Worm (Caenorhabditis elegans) whole organism, L4 larva: ENCODE results near the gene mec-7.

ENCODE experiments used
- F37D6.2 ChIP-seq: sonication (generic microtip); optimal IDR thresholded peaks from 2 replicates; lab custom pipeline; 2016; ENCODE audit warnings: mild to moderate bottlenecking, missing genetic modification characterization, missing compliant biosample characterization
- F49E8.2 ChIP-seq: sonication (generic microtip); optimal IDR thresholded peaks from 2 replicates; lab custom pipeline; 2016; ENCODE audit warnings: missing compliant biosample characterization, mild to moderate bottlenecking, missing genetic modification characterization, borderline replicate concordance
- Y105C5A.15 ChIP-seq: fragments of 200-800 bp; sonication (Bioruptor generic); IDR thresholded peaks from 2 replicates; pipeline ENCODE4 v1.3.6; 2022; ENCODE audit warnings: missing genetic modification characterization, missing compliant biosample characterization
- Y5F2A.4 ChIP-seq: fragments of 200-800 bp; sonication (Bioruptor generic); optimal IDR thresholded peaks from 2 replicates; lab custom pipeline; 2018; ENCODE audit warnings: mild to moderate bottlenecking, missing genetic modification characterization, missing compliant biosample characterization
- aha-1 ChIP-seq: fragments of 150-350 bp; peaks from one replicate; lab custom pipeline; 2014; ENCODE audit warnings: missing biosample characterization, missing genetic modification characterization
- ama-1 ChIP-seq: fragments of 150-350 bp; optimal IDR thresholded peaks from 2 replicates; lab custom pipeline; 2014; ENCODE audit warnings: inconsistent platforms, mixed read lengths
- ceh-32 ChIP-seq: sonication (generic microtip); optimal IDR thresholded peaks from 2 replicates; lab custom pipeline; 2016; ENCODE audit warnings: mild to moderate bottlenecking, missing genetic modification characterization, missing compliant biosample characterization; ENCODE audit not compliant: poor library complexity
- ceh-62 ChIP-seq: sonication (generic microtip); optimal IDR thresholded peaks from 2 replicates; lab custom pipeline; 2017; ENCODE audit warnings: missing biosample characterization, missing genetic modification characterization
- daf-12 ChIP-seq: fragments of 150-350 bp; optimal IDR thresholded peaks from 2 replicates; lab custom pipeline; 2014; ENCODE audit warnings: missing biosample characterization, missing genetic modification reagents, missing genetic modification characterization
- daf-8 ChIP-seq: fragments of 200-800 bp; sonication (Bioruptor generic); IDR thresholded peaks from 2 replicates; pipeline ENCODE4 v1.3.6; 2022; ENCODE audit warnings: missing genetic modification characterization, missing compliant biosample characterization
- dmd-8 ChIP-seq: fragments of 200-800 bp; sonication (Bioruptor generic); IDR thresholded peaks from 2 replicates; pipeline ENCODE4 v1.3.6; 2022; ENCODE audit warnings: missing genetic modification characterization, missing compliant biosample characterization
- dmd-9 ChIP-seq: fragments of 200-800 bp; sonication (Bioruptor generic); IDR thresholded peaks from 2 replicates; pipeline ENCODE4 v1.3.6; 2022; ENCODE audit warnings: missing genetic modification reagents, missing genetic modification characterization, missing compliant biosample characterization
- duxl-1 ChIP-seq: sonication (generic microtip); optimal IDR thresholded peaks from 2 replicates; lab custom pipeline; 2016; ENCODE audit warnings: mild to moderate bottlenecking, missing genetic modification characterization, moderate library complexity, missing compliant biosample characterization; ENCODE audit not compliant: poor library complexity
- egl-27 ChIP-seq: sonication (generic microtip); optimal IDR thresholded peaks from 3 replicates; lab custom pipeline; 2017; ENCODE audit warnings: missing biosample characterization, missing genetic modification reagents, missing genetic modification characterization
- egl-43 ChIP-seq: fragments of 200-800 bp; sonication (Bioruptor generic); IDR thresholded peaks from 2 replicates; pipeline ENCODE4 v1.3.6; 2022; ENCODE audit warnings: missing genetic modification reagents, missing genetic modification characterization, missing compliant biosample characterization
- gei-8 ChIP-seq: fragments of 200-800 bp; sonication (Bioruptor generic); optimal IDR thresholded peaks from 2 replicates; lab custom pipeline; 2018; ENCODE audit warnings: mild to moderate bottlenecking, missing genetic modification characterization, missing compliant biosample characterization
- hif-1 ChIP-seq, 2 experiments: sonication (generic microtip); optimal IDR thresholded peaks; 2 replicates each; lab custom pipeline; 2016 to 2017; ENCODE audit warnings: missing compliant biosample characterization in 2 of 2, missing genetic modification characterization in 2 of 2, missing genetic modification reagents in 2 of 2, missing genotype in 2 of 2, mild to moderate bottlenecking in 1 of 2
- jun-1 ChIP-seq: fragments of 150-350 bp; optimal IDR thresholded peaks from 2 replicates; lab custom pipeline; 2014; ENCODE audit warnings: missing biosample characterization, missing genetic modification reagents, missing genetic modification characterization
- lim-7 ChIP-seq: fragments of 200-800 bp; sonication (Bioruptor generic); IDR thresholded peaks from 2 replicates; pipeline ENCODE4 v1.3.6; 2022; ENCODE audit warnings: missing genetic modification characterization, missing compliant biosample characterization
- lin-15B ChIP-seq: fragments of 150-350 bp; sonication (generic microtip); optimal IDR thresholded peaks from 3 replicates; lab custom pipeline; 2014; ENCODE audit warnings: missing biosample characterization, missing genetic modification characterization
- lin-29 ChIP-seq: fragments of 200-800 bp; sonication (Bioruptor generic); IDR thresholded peaks from 2 replicates; pipeline ENCODE4 v1.3.6; 2022; ENCODE audit warnings: missing genetic modification reagents, missing genetic modification characterization, missing compliant biosample characterization
- lin-38 ChIP-seq: fragments of 200-800 bp; sonication (Bioruptor generic); IDR thresholded peaks from 2 replicates; pipeline ENCODE4 v1.3.6; 2022; ENCODE audit warnings: missing genetic modification reagents, missing genetic modification characterization, missing compliant biosample characterization
- lsy-2 ChIP-seq, 2 experiments: fragments of 150-350 bp in 1 of 2; sonication (generic microtip) in 1 of 2; optimal IDR thresholded peaks; 2 replicates each; lab custom pipeline; 2014 to 2017; ENCODE audit warnings: missing biosample characterization in 2 of 2, missing genetic modification characterization in 2 of 2
- mdl-1 ChIP-seq, 2 experiments: fragments of 150-350 bp in 1 of 2; sonication (generic microtip) in 1 of 2; optimal IDR thresholded peaks; 2 replicates each; lab custom pipeline; 2014 to 2017; ENCODE audit warnings: missing biosample characterization in 2 of 2, missing genetic modification characterization in 2 of 2
- mep-1 ChIP-seq: fragments of 150-350 bp; sonication (generic microtip); optimal IDR thresholded peaks from 3 replicates; lab custom pipeline; 2014; ENCODE audit warnings: missing biosample characterization, missing genetic modification characterization
- nhr-102 ChIP-seq: sonication (generic microtip); optimal IDR thresholded peaks from 2 replicates; lab custom pipeline; 2016; ENCODE audit warnings: mild to moderate bottlenecking, missing genetic modification characterization, moderate library complexity, missing compliant biosample characterization
- nhr-237 ChIP-seq: sonication (generic microtip); optimal IDR thresholded peaks from 2 replicates; lab custom pipeline; 2017; ENCODE audit warnings: missing biosample characterization, missing genetic modification characterization
- nhr-25 ChIP-seq: sonication (generic microtip); optimal IDR thresholded peaks from 2 replicates; lab custom pipeline; 2017; ENCODE audit warnings: missing genetic modification characterization, mild to moderate bottlenecking, missing compliant biosample characterization, antibody characterized with exemption, moderate library complexity, borderline replicate concordance; ENCODE audit not compliant: insufficient read depth
- nhr-6 ChIP-seq: fragments of 150-350 bp; optimal IDR thresholded peaks from 2 replicates; lab custom pipeline; 2014; ENCODE audit warnings: missing biosample characterization, missing genetic modification characterization
- pha-4 ChIP-seq, 2 experiments: fragments of 150-350 bp in 1 of 2; fragments of 200-800 bp in 1 of 2; sonication (Bioruptor generic) in 1 of 2; IDR thresholded peaks in 1 of 2; optimal IDR thresholded peaks in 1 of 2; 2 replicates each; pipeline versions ENCODE4 v1.3.6 to Lab custom; 2014 to 2022; ENCODE audit warnings: missing genetic modification characterization in 2 of 2, missing genetic modification reagents in 2 of 2, missing biosample characterization in 1 of 2, missing compliant biosample characterization in 1 of 2
- rbr-2 ChIP-seq: sonication (generic microtip); optimal IDR thresholded peaks from 2 replicates; lab custom pipeline; 2016; ENCODE audit warnings: missing genotype, missing genetic modification characterization, missing compliant biosample characterization
- set-16 ChIP-seq: fragments of 200-800 bp; sonication (Bioruptor generic); IDR thresholded peaks from 2 replicates; pipeline ENCODE4 v1.3.6; 2022; ENCODE audit warnings: missing genetic modification reagents, missing genetic modification characterization, missing compliant biosample characterization
- snpc-1.2 ChIP-seq: fragments of 200-800 bp; sonication (Bioruptor generic); IDR thresholded peaks from 2 replicates; pipeline ENCODE4 v1.3.6; 2022; ENCODE audit warnings: missing genetic modification reagents, missing genetic modification characterization, missing compliant biosample characterization
- tra-1 ChIP-seq: fragments of 200-800 bp; sonication (Bioruptor generic); IDR thresholded peaks from 2 replicates; pipeline ENCODE4 v1.3.6; 2022; ENCODE audit warnings: missing genetic modification reagents, missing genetic modification characterization, missing compliant biosample characterization
- unc-130 ChIP-seq: sonication (generic microtip); optimal IDR thresholded peaks from 2 replicates; lab custom pipeline; 2016; ENCODE audit warnings: missing genetic modification reagents, missing genetic modification characterization, missing compliant biosample characterization
- unc-62 ChIP-seq, 3 experiments: fragments of 150-350 bp in 1 of 3; sonication (generic microtip); optimal IDR thresholded peaks in 2 of 3; peaks in 1 of 3; 1 replicate in 1 of 3; 2 replicates in 2 of 3; lab custom pipeline; 2014 to 2017; ENCODE audit warnings: missing biosample characterization in 3 of 3, missing genetic modification characterization in 3 of 3, missing genetic modification reagents in 3 of 3, missing genotype in 1 of 3
- zfp-2 ChIP-seq: sonication (generic microtip); optimal IDR thresholded peaks from 2 replicates; lab custom pipeline; 2016; ENCODE audit warnings: mild to moderate bottlenecking, missing genetic modification characterization, missing compliant biosample characterization
- zfp-3 ChIP-seq: fragments of 200-800 bp; sonication (Bioruptor generic); conservative IDR thresholded peaks from 2 replicates; pipeline ENCODE4 v1.3.6; 2022; ENCODE audit warnings: missing genetic modification reagents, missing genetic modification characterization, missing compliant biosample characterization
- zip-11 ChIP-seq: fragments of 200-800 bp; sonication (Bioruptor generic); IDR thresholded peaks from 2 replicates; pipeline ENCODE4 v1.3.6; 2022; ENCODE audit warnings: missing genetic modification characterization, missing compliant biosample characterization
- ztf-11 ChIP-seq: fragments of 150-350 bp; optimal IDR thresholded peaks from 2 replicates; lab custom pipeline; 2014; ENCODE audit warnings: missing biosample characterization, missing genetic modification characterization
- ztf-7 ChIP-seq: fragments of 150-350 bp; optimal IDR thresholded peaks from 2 replicates; lab custom pipeline; 2014; ENCODE audit warnings: missing biosample characterization, missing genetic modification characterization

Gene mec-7

DNA sequence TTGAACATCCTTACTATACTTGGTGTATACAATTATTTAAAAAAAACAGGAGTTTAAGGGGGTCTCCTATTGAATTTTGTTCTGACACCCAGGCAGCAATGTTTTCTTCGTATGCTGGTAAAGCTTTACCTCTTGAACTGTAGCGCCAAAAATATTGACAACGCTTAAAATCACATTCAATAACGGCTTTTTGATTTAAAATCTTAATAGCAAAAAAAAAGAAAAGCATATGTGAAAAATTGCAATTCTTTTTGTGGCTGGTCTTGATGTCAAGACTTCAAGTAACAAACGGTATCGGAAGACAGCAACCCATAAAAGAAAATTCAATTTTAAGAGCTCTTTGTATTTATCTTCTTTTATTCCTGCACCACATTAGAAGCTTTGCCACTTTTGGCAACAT lies 5.3 kb upstream of the mec-7 start:
- no peak for TF ChIP-seq zfp-3 (GFP tag; lab: Robert Waterston, UW)
- TF ChIP-seq aha-1 (tag; lab: Kevin White, UChicago), result peak; percentile 91
- no peak for TF ChIP-seq egl-27 (tag; lab: Kevin White, UChicago)
- TF ChIP-seq F49E8.2 (tag; lab: Kevin White, UChicago), result no peak
- TF ChIP-seq duxl-1 (tag; lab: Kevin White, UChicago), result no peak
- TF ChIP-seq ztf-11 (tag; lab: Kevin White, UChicago), result no peak
- TF ChIP-seq Y105C5A.15 (GFP tag; lab: Robert Waterston, UW), result no peak
- TF ChIP-seq, all 104 proteins: peak for 1

DNA sequence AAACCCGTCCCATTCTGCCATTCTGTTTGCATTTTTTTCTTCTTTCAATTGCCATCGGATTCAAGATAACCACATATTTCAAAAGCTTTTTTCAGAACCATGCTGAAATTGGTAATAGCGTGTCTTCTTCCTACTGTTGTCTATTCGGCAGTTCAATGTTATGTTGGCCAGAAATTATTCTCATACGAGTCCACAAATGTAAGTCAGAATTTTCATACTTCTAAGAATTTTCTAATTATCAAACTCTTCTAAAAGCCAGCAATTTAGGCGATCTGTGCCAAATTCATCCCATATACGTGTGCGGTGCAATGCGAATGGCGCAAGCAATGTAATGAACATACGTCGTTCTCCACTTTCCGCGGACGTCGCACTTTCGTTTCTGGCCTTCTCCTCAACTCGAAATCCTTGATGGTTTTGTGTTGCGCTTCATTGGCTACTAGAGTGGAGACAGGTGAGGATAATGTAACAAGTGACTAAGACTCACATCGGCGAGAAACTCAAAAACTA lies 3.1 kb upstream of the mec-7 start, which contains the start of gene ZK154.1:
Gene ZK154.1, plus strand, starts transcription at position 51 of the 507 bp plus-strand sequence.
- TF ChIP-seq egl-43 (GFP tag; lab: Robert Waterston, UW) (peak; percentile 36; the same call in 1 of the 2 replicates), pha-4 (GFP tag; IDR thresholded peaks at IDR 0.05; lab: Robert Waterston, UW) (no peak), pha-4 (tag; optimal IDR thresholded peaks at IDR 0.05; lab: Kevin White, UChicago) (no peak), aha-1 (tag; lab: Kevin White, UChicago) (peak; percentile 93), lsy-2 (tag; optimal IDR thresholded peaks at IDR 0.05; lab: Kevin White, UChicago) (no peak)
- TF ChIP-seq, all 104 proteins: peak for 2

DNA sequence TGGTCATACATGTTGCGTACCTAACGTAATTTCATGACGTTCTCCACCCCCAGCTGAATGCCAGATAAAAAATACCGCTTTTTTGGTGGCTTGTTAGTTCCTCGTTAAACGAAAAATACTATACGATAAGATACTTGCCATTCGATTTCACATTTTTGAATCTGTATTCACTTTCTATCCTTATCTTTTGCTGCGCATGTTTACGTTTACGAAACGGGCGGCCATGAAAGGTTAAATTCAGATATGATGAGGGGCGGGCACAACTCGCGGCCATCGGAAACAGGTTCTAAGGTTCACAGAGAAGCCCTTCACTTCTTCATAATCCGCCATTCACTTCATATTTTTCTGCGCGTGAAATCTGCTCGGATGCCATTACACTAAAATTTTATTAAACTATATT lies 2.3 kb upstream of the mec-7 start:
- TF ChIP-seq daf-8 (GFP tag; lab: Robert Waterston, UW), result no peak
- no peak for TF ChIP-seq ztf-7
- no peak for TF ChIP-seq nhr-25 (tag; lab: Kevin White, UChicago)
- no peak for TF ChIP-seq lsy-2 (tag; optimal IDR thresholded peaks at IDR 0.05; lab: Kevin White, UChicago)
- TF ChIP-seq, all 104 proteins: peak for 0

DNA sequence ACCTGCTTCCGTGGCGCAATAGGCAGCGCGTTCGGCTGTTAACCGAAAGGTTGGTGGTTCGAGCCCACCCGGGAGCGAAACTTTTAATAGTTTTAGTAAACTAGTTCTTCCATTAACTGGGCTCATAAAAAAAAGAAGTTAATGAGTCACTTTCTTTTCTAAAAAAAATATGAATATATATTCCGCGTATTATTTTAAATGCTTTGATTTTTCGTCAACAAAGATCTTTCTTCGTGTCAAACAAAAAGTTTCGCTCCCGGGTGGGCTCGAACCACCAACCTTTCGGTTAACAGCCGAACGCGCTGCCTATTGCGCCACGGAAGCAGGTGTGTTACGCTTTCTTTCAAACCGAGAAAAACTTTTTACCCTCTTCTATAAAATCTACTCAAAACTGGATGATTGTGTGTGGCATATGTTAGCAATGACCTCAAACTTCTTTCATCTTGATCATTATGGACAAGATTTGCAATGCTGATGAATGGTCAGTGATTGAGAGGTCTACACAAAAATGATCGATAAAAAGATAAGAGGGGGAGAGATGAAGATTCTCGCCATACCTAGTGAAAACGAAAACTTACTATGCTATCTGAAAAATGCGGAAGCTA lies 2.7 kb downstream of the mec-7 start:
- TF ChIP-seq hif-1 (tag; optimal IDR thresholded peaks at IDR 0.05; lab: Kevin White, UChicago) (no peak), ceh-32 (tag; lab: Kevin White, UChicago) (no peak), ztf-11 (tag; lab: Kevin White, UChicago) (no peak), lin-15B (tag; lab: Kevin White, UChicago) (no peak), lin-29 (GFP tag; lab: Robert Waterston, UW) (no peak), dmd-8 (GFP tag; lab: Robert Waterston, UW) (no peak), set-16 (no peak), Y105C5A.15 (GFP tag; lab: Robert Waterston, UW) (0 out of 2 replicates have a peak, but pooled peaks have one; percentile 54), gei-8 (peak; percentile 3), mdl-1 (tag; optimal IDR thresholded peaks at IDR 0.05; lab: Kevin White, UChicago) (peak in 1 of 2 experiments; percentile 38), tra-1 (GFP tag; lab: Robert Waterston, UW) (0 out of 2 replicates have a peak, but pooled peaks have one; percentile 68), egl-43 (GFP tag; lab: Robert Waterston, UW) (no peak; the same call in 1 of the 2 replicates), nhr-102 (tag; lab: Kevin White, UChicago) (peak; percentile 62), nhr-6 (tag; lab: Kevin White, UChicago) (no peak), zfp-2 (no peak), zip-11 (GFP tag; lab: Robert Waterston, UW) (no peak), F37D6.2 (no peak), ama-1 (lab: Kevin White, UChicago) (no peak), duxl-1 (tag; lab: Kevin White, UChicago) (no peak), nhr-237 (tag; lab: Kevin White, UChicago) (no peak), unc-62 (GFP tag; optimal IDR thresholded peaks at IDR 0.05 in 1 of 2; lab: Kevin White, UChicago) (peak in 1 of 2 experiments; percentile 93), unc-62 (tag; optimal IDR thresholded peaks at IDR 0.05; lab: Kevin White, UChicago) (no peak), mep-1 (tag; lab: Kevin White, UChicago) (peak; percentile 62), pha-4 (GFP tag; IDR thresholded peaks at IDR 0.05; lab: Robert Waterston, UW) (peak; percentile 77), pha-4 (tag; optimal IDR thresholded peaks at IDR 0.05; lab: Kevin White, UChicago) (no peak), ceh-62 (tag; lab: Kevin White, UChicago) (no peak), daf-12 (tag; lab: Kevin White, UChicago) (no peak), unc-130 (GFP tag; lab: Kevin White, UChicago) (peak; percentile 49), Y5F2A.4 (peak; percentile 41), dmd-9 (no peak), jun-1 (tag; lab: Kevin White, UChicago) (no peak), rbr-2 (tag; lab: Kevin White, UChicago) (peak; percentile 43), lin-38 (GFP tag; lab: Robert Waterston, UW) (peak; percentile 61), snpc-1.2 (GFP tag; lab: Robert Waterston, UW) (peak; percentile 81), lim-7 (GFP tag; lab: Robert Waterston, UW) (peak; percentile 78)
